Fruit fly (Drosophila melanogaster): ENCODE measurements around the gene THG.

dm6 chr2L:14994834-14995506, 14.6 kb downstream of the THG start:
- no peak for TF ChIP-seq pan (optimal IDR thresholded peaks at IDR 0.05)
- TF ChIP-seq CG8478 (optimal IDR thresholded peaks at IDR 0.05): no peak
- no peak for TF ChIP-seq Dll (optimal IDR thresholded peaks at IDR 0.05)
